Worm (Caenorhabditis elegans) whole organism, midembryonic: ENCODE results near the gene R13H4.7.

Experiments used
- T22C8.4 ChIP-seq: fragments of 200-800 bp; sonication (Bioruptor generic); IDR thresholded peaks from 2 replicates; pipeline ENCODE4 v1.3.6; 2022; ENCODE audit warnings: missing genetic modification characterization, missing compliant biosample characterization
- cog-1 ChIP-seq: sonication (generic microtip); optimal IDR thresholded peaks from 2 replicates; lab custom pipeline; 2016; ENCODE audit warnings: missing genetic modification characterization, missing compliant biosample characterization
- flt-1 ChIP-seq: fragments of 200-800 bp; sonication (Bioruptor generic); IDR thresholded peaks from 2 replicates; pipeline ENCODE4 v1.3.6; 2022; ENCODE audit warnings: missing genetic modification characterization, missing compliant biosample characterization
- med-1 ChIP-seq: sonication (generic microtip); optimal IDR thresholded peaks from 2 replicates; lab custom pipeline; 2017; ENCODE audit warnings: missing genetic modification characterization, mild to moderate bottlenecking, missing compliant biosample characterization, antibody characterized with exemption, missing genetic modification reagents; ENCODE audit not compliant: insufficient read depth
- ref-1 ChIP-seq: fragments of 200-800 bp; sonication (Bioruptor generic); conservative IDR thresholded peaks from 2 replicates; pipeline ENCODE4 v1.3.6; 2022; ENCODE audit warnings: missing genetic modification reagents, missing genetic modification characterization, missing compliant biosample characterization
- ztf-23 ChIP-seq: fragments of 200-800 bp; sonication (Bioruptor generic); IDR thresholded peaks from 2 replicates; pipeline ENCODE4 v1.3.6; 2022; ENCODE audit warnings: missing genetic modification reagents, missing genetic modification characterization, missing compliant biosample characterization
- ztf-29 ChIP-seq: fragments of 200-800 bp; sonication (Bioruptor generic); IDR thresholded peaks from 2 replicates; pipeline ENCODE4 v1.3.6; 2022; ENCODE audit warnings: missing genetic modification reagents, missing genetic modification characterization, missing compliant biosample characterization

DNA sequence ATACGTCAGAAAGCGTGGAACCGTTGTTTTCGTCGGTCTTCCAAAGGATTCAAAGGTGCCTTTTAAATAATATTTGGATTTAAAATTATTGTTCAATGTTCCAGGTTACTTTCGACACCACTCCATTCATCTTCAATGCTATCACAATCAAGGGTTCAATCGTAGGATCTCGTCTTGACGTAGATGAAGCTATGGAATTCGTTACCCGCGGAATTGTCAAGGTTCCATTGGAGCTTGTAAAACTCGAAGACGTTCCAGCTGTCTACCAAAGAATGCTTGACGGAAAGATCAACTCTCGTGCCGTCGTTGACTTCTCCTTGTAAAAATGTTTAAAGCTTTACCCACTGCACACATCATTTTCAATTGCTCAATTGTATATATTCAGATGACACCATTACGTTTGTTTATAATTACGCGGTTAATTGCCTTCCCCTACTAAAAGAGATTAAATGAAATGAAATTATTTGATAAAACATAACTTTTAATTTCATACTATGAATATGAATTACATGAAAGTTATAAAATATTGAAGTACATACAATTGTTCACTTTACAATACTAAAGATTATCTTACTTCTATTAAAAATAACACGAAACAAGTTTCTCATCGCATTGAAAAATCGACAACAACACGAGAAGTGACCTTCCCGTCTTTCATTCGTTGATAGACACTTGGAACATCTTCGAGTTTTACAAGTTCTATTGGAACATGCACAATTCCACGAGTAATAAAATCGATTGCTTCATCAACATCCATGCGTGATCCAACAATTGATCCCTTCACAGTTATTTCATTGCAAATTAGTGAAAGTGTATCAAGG, 21.3 kb upstream of the R13H4.7 start:
- no peak for TF ChIP-seq ref-1 (GFP tag; lab: Robert Waterston, UW)
- TF ChIP-seq ztf-23 (GFP tag; lab: Robert Waterston, UW): no peak
- no peak for TF ChIP-seq flt-1
- TF ChIP-seq ztf-29 (GFP tag; lab: Robert Waterston, UW): no peak
- TF ChIP-seq med-1 (GFP tag; lab: Kevin White, UChicago): no peak
- no peak for TF ChIP-seq T22C8.4 (GFP tag; lab: Robert Waterston, UW)
- no peak for TF ChIP-seq cog-1 (tag; lab: Kevin White, UChicago)
